ENCODE assay signal across 1 fruit fly cellular context in the genomic region with DNA sequence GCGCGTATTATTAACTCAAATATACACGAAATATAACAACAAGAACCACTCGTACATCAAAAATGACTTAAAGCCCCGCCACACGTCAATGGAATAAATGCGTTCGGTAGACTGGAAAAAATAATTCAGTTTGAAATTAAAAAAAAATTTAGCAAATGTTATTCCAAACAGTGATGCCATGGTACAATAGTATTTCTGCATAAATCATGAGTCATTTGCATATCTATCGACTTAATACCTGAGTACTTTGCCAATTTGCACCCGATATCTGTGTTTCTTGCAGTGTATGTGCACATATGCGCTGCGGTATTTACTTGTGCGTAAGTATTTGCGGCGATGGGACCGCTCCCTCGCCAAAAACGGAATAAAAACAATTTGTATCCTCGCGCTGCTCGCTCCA.
TF ChIP-seq lines count a peak whose summit lies in the region.

No protein-coding gene starts in this region.

TF ChIP-seq in whole organism, embryonic, 481 proteins besides CTCF, POLR2A, EP300 and RAD21 (continued from another document and continues in another):
- TF ChIP-seq Dll (GFP tag; IDR thresholded peaks at IDR 0.05; lab: Robert Waterston, UW; ENCODE audit: partially characterized antibody) (no peak), fd102C (GFP tag; optimal IDR thresholded peaks at IDR 0.05; lab: Kevin White, UChicago) (no peak), Nf-YB (GFP tag; optimal IDR thresholded peaks at IDR 0.05; lab: Kevin White, UChicago) (no peak), her (GFP tag; optimal IDR thresholded peaks at IDR 0.05; lab: Kevin White, UChicago) (no peak), Bdp1 (GFP tag; optimal IDR thresholded peaks at IDR 0.05; lab: Kevin White, UChicago) (no peak), CG18764 (GFP tag; optimal IDR thresholded peaks at IDR 0.05; lab: Kevin White, UChicago) (no peak), CG12236 (GFP tag; optimal IDR thresholded peaks at IDR 0.05; lab: Kevin White, UChicago) (no peak), ac (GFP tag; optimal IDR thresholded peaks at IDR 0.05; lab: Kevin White, UChicago) (no peak), unc-4 (GFP tag; IDR thresholded peaks at IDR 0.05; lab: Robert Waterston, UW; ENCODE audit: partially characterized antibody) (no peak), CG11504 (tag; optimal IDR thresholded peaks at IDR 0.05; lab: Kevin White, UChicago) (peak; percentile 52), salm (tag; optimal IDR thresholded peaks at IDR 0.05; lab: Kevin White, UChicago) (no peak), Spps (tag; optimal IDR thresholded peaks at IDR 0.05; lab: Kevin White, UChicago) (no peak), CG2199 (GFP tag; IDR thresholded peaks at IDR 0.05; lab: Robert Waterston, UW) (no peak), Chrac-16 (GFP tag; optimal IDR thresholded peaks at IDR 0.05; lab: Kevin White, UChicago) (peak; percentile 26), CG7928 (GFP tag; optimal IDR thresholded peaks at IDR 0.05; lab: Kevin White, UChicago) (no peak), CG31224 (GFP tag; IDR thresholded peaks at IDR 0.05; lab: Robert Waterston, UW) (no peak), CG16779 (GFP tag; IDR thresholded peaks at IDR 0.05; lab: Robert Waterston, UW) (no peak), Sox100B (GFP tag; optimal IDR thresholded peaks at IDR 0.05; lab: Kevin White, UChicago) (no peak), Trl (optimal IDR thresholded peaks at IDR 0.05; lab: Kevin White, UChicago) (no peak), Trl (GFP tag; optimal IDR thresholded peaks at IDR 0.05; lab: Kevin White, UChicago) (no peak), Gsc (GFP tag; IDR thresholded peaks at IDR 0.05; lab: Robert Waterston, UW) (no peak), tx (GFP tag; optimal IDR thresholded peaks at IDR 0.05; lab: Kevin White, UChicago) (peak; percentile 5), CG13123 (GFP tag; optimal IDR thresholded peaks at IDR 0.05; lab: Kevin White, UChicago) (no peak), CG7745 (tag; optimal IDR thresholded peaks at IDR 0.05; lab: Kevin White, UChicago) (no peak), zen2 (GFP tag; IDR thresholded peaks at IDR 0.05; lab: Robert Waterston, UW; ENCODE audit: partially characterized antibody) (no peak), exex (tag; optimal IDR thresholded peaks at IDR 0.05; lab: Kevin White, UChicago) (no peak), Antp (GFP tag; optimal IDR thresholded peaks at IDR 0.05; lab: Kevin White, UChicago) (no peak), CG10274 (GFP tag; optimal IDR thresholded peaks at IDR 0.05; lab: Kevin White, UChicago) (no peak), CG7839 (tag; optimal IDR thresholded peaks at IDR 0.05; lab: Kevin White, UChicago) (peak; percentile 35), Atf3 (GFP tag; optimal IDR thresholded peaks at IDR 0.05; lab: Kevin White, UChicago) (peak; percentile 14), Usf (GFP tag; optimal IDR thresholded peaks at IDR 0.05; lab: Kevin White, UChicago) (no peak), CG3726 (GFP tag; IDR thresholded peaks at IDR 0.05; lab: Robert Waterston, UW) (no peak), dysf (GFP tag; IDR thresholded peaks at IDR 0.05; lab: Robert Waterston, UW) (peak; percentile 47; the same call in 2 of the 3 replicates), CG13894 (tag; optimal IDR thresholded peaks at IDR 0.05; lab: Kevin White, UChicago) (no peak), gt (GFP tag; IDR thresholded peaks at IDR 0.05; lab: Robert Waterston, UW) (no peak), dmrt11E (tag; optimal IDR thresholded peaks at IDR 0.05; lab: Kevin White, UChicago) (peak; percentile 34), Side (GFP tag; optimal IDR thresholded peaks at IDR 0.05; lab: Kevin White, UChicago) (peak; percentile 22), ERR (GFP tag; optimal IDR thresholded peaks at IDR 0.05; lab: Kevin White, UChicago) (no peak), CG9727 (GFP tag; optimal IDR thresholded peaks at IDR 0.05; lab: Kevin White, UChicago) (peak; percentile 17), CG12659 (GFP tag; optimal IDR thresholded peaks at IDR 0.05; lab: Kevin White, UChicago) (no peak), CG3407 (GFP tag; optimal IDR thresholded peaks at IDR 0.05; lab: Kevin White, UChicago) (no peak), Lpt (GFP tag; optimal IDR thresholded peaks at IDR 0.05; lab: Kevin White, UChicago) (no peak), CG32767 (GFP tag; IDR thresholded peaks at IDR 0.05; lab: Robert Waterston, UW) (no peak), CG4854 (GFP tag; optimal IDR thresholded peaks at IDR 0.05; lab: Kevin White, UChicago) (no peak), HLH4C (GFP tag; IDR thresholded peaks at IDR 0.05; lab: Robert Waterston, UW; ENCODE audit: partially characterized antibody) (no peak), abd-A (tag; optimal IDR thresholded peaks at IDR 0.05; lab: Kevin White, UChicago) (no peak), cg (GFP tag; optimal IDR thresholded peaks at IDR 0.05; lab: Kevin White, UChicago) (no peak), HmgZ (tag; optimal IDR thresholded peaks at IDR 0.05; lab: Kevin White, UChicago) (no peak), E2f1 (GFP tag; IDR thresholded peaks at IDR 0.05; lab: Robert Waterston, UW) (peak; percentile 25; the same call in 1 of the 2 replicates), grau (tag; optimal IDR thresholded peaks at IDR 0.05; lab: Kevin White, UChicago) (peak; percentile 34), Drgx (GFP tag; IDR thresholded peaks at IDR 0.05; lab: Robert Waterston, UW) (peak; percentile 76), dimm (GFP tag; IDR thresholded peaks at IDR 0.05; lab: Robert Waterston, UW) (no peak), CG9215 (GFP tag; IDR thresholded peaks at IDR 0.05; lab: Robert Waterston, UW) (no peak), CG4424 (GFP tag; optimal IDR thresholded peaks at IDR 0.05; lab: Kevin White, UChicago) (peak; percentile 52), corto (GFP tag; optimal IDR thresholded peaks at IDR 0.05; lab: Kevin White, UChicago) (peak; percentile 82), CG12942 (GFP tag; optimal IDR thresholded peaks at IDR 0.05; lab: Kevin White, UChicago) (no peak), Nf-YA (GFP tag; IDR thresholded peaks at IDR 0.05; lab: Robert Waterston, UW) (no peak), Ptx1 (GFP tag; IDR thresholded peaks at IDR 0.05; lab: Robert Waterston, UW) (peak; percentile 52; the same call in 1 of the 2 replicates), CG2116 (GFP tag; optimal IDR thresholded peaks at IDR 0.05; lab: Kevin White, UChicago) (no peak), CG1647 (GFP tag; optimal IDR thresholded peaks at IDR 0.05; lab: Kevin White, UChicago) (no peak), CG8765 (GFP tag; IDR thresholded peaks at IDR 0.05; lab: Robert Waterston, UW) (no peak), CG14014 (GFP tag; IDR thresholded peaks at IDR 0.05; lab: Robert Waterston, UW) (peak; percentile 30; the same call in 1 of the 2 replicates), Meics (GFP tag; optimal IDR thresholded peaks at IDR 0.05; lab: Kevin White, UChicago) (no peak), sd (tag; optimal IDR thresholded peaks at IDR 0.05; lab: Kevin White, UChicago) (no peak), tup (GFP tag; optimal IDR thresholded peaks at IDR 0.05; lab: Kevin White, UChicago) (no peak), klu (GFP tag; IDR thresholded peaks at IDR 0.05; lab: Robert Waterston, UW) (no peak), Hmx (GFP tag; optimal IDR thresholded peaks at IDR 0.05; lab: Kevin White, UChicago) (no peak), Myb (GFP tag; optimal IDR thresholded peaks at IDR 0.05; lab: Kevin White, UChicago) (no peak), ssp (GFP tag; IDR thresholded peaks at IDR 0.05; lab: Robert Waterston, UW) (no peak), Six4 (GFP tag; optimal IDR thresholded peaks at IDR 0.05; lab: Kevin White, UChicago) (no peak), CG8388 (GFP tag; optimal IDR thresholded peaks at IDR 0.05; lab: Kevin White, UChicago) (no peak), Dfd (GFP tag; optimal IDR thresholded peaks at IDR 0.05; lab: Kevin White, UChicago) (no peak), croc (GFP tag; conservative IDR thresholded peaks at IDR 0.05; lab: Robert Waterston, UW) (no peak), HHEX (GFP tag; optimal IDR thresholded peaks at IDR 0.05; lab: Kevin White, UChicago) (no peak), ab (GFP tag; optimal IDR thresholded peaks at IDR 0.05; lab: Kevin White, UChicago) (peak; percentile 34), wek (GFP tag; optimal IDR thresholded peaks at IDR 0.05; lab: Kevin White, UChicago) (no peak), CG2129 (GFP tag; IDR thresholded peaks at IDR 0.05; lab: Robert Waterston, UW; ENCODE audit: partially characterized antibody) (no peak), gcm2 (GFP tag; optimal IDR thresholded peaks at IDR 0.05; lab: Kevin White, UChicago) (no peak), gsb-n (tag; optimal IDR thresholded peaks at IDR 0.05; lab: Kevin White, UChicago) (no peak), CG3847 (GFP tag; IDR thresholded peaks at IDR 0.05; lab: Robert Waterston, UW) (no peak; the same call in 1 of the 2 replicates), Hr51 (GFP tag; optimal IDR thresholded peaks at IDR 0.05; lab: Kevin White, UChicago) (peak in 1 of 2 experiments; percentile 28), ara (GFP tag; IDR thresholded peaks at IDR 0.05; lab: Robert Waterston, UW) (no peak), chinmo (GFP tag; IDR thresholded peaks at IDR 0.05; lab: Robert Waterston, UW; ENCODE audit: partially characterized antibody) (no peak), gsb (GFP tag; IDR thresholded peaks at IDR 0.05; lab: Robert Waterston, UW) (no peak), CG6854 (GFP tag; optimal IDR thresholded peaks at IDR 0.05; lab: Kevin White, UChicago) (no peak), BtbVII (GFP tag; optimal IDR thresholded peaks at IDR 0.05; lab: Kevin White, UChicago) (no peak), sob (GFP tag; IDR thresholded peaks at IDR 0.05; lab: Robert Waterston, UW) (no peak), zen (tag; optimal IDR thresholded peaks at IDR 0.05; lab: Kevin White, UChicago) (peak; percentile 20), en (GFP tag; optimal IDR thresholded peaks at IDR 0.05; lab: Kevin White, UChicago) (no peak), HLH54F (GFP tag; optimal IDR thresholded peaks at IDR 0.05; lab: Kevin White, UChicago) (peak; percentile 21), Eip74EF (GFP tag; optimal IDR thresholded peaks at IDR 0.05; lab: Kevin White, UChicago) (no peak), CkIIα-i1 (GFP tag; IDR thresholded peaks at IDR 0.05; lab: Robert Waterston, UW) (no peak), pros (GFP tag; optimal IDR thresholded peaks at IDR 0.05; lab: Kevin White, UChicago) (no peak), tap (tag; optimal IDR thresholded peaks at IDR 0.05; lab: Kevin White, UChicago) (no peak), CG16863 (GFP tag; optimal IDR thresholded peaks at IDR 0.05; lab: Kevin White, UChicago) (peak; percentile 19), Xrp1 (GFP tag; IDR thresholded peaks at IDR 0.05; lab: Robert Waterston, UW) (peak; percentile 60; the same call in 1 of the 2 replicates), CG6689 (GFP tag; IDR thresholded peaks at IDR 0.05; lab: Robert Waterston, UW) (0 out of 2 replicates have a peak, but pooled peaks have one; percentile 26), ato (GFP tag; IDR thresholded peaks at IDR 0.05; lab: Robert Waterston, UW; ENCODE audit: partially characterized antibody) (no peak), D19B (GFP tag; optimal IDR thresholded peaks at IDR 0.05; lab: Kevin White, UChicago) (no peak), Camta (GFP tag; optimal IDR thresholded peaks at IDR 0.05; lab: Kevin White, UChicago) (no peak), CG14710 (tag; optimal IDR thresholded peaks at IDR 0.05; lab: Kevin White, UChicago) (peak; percentile 23), CG30403 (GFP tag; optimal IDR thresholded peaks at IDR 0.05; lab: Kevin White, UChicago) (peak; percentile 31), crol (GFP tag; IDR thresholded peaks at IDR 0.05; lab: Robert Waterston, UW) (no peak), da (GFP tag; optimal IDR thresholded peaks at IDR 0.05; lab: Kevin White, UChicago) (no peak), CG6813 (GFP tag; optimal IDR thresholded peaks at IDR 0.05; lab: Kevin White, UChicago) (no peak), CG8089 (GFP tag; optimal IDR thresholded peaks at IDR 0.05; lab: Kevin White, UChicago) (no peak), so (GFP tag; IDR thresholded peaks at IDR 0.05; lab: Robert Waterston, UW) (peak; percentile 37; the same call in 1 of the 3 replicates), seq (GFP tag; IDR thresholded peaks at IDR 0.05; lab: Robert Waterston, UW) (no peak), tio (GFP tag; optimal IDR thresholded peaks at IDR 0.05; lab: Kevin White, UChicago) (peak; percentile 31), CG3065 (GFP tag; optimal IDR thresholded peaks at IDR 0.05; lab: Kevin White, UChicago) (no peak), gcm (GFP tag; optimal IDR thresholded peaks at IDR 0.05; lab: Kevin White, UChicago) (no peak), Sry-δ (GFP tag; optimal IDR thresholded peaks at IDR 0.05; lab: Kevin White, UChicago) (no peak), zf30C (GFP tag; optimal IDR thresholded peaks at IDR 0.05; lab: Kevin White, UChicago) (no peak), Taf1 (GFP tag; IDR thresholded peaks at IDR 0.05; lab: Robert Waterston, UW) (no peak), CG1529 (GFP tag; optimal IDR thresholded peaks at IDR 0.05; lab: Kevin White, UChicago) (no peak), Atf-2 (GFP tag; optimal IDR thresholded peaks at IDR 0.05; lab: Kevin White, UChicago) (no peak), disco-r (GFP tag; optimal IDR thresholded peaks at IDR 0.05; lab: Kevin White, UChicago) (no peak), Opbp (GFP tag; IDR thresholded peaks at IDR 0.05; lab: Robert Waterston, UW; ENCODE audit: partially characterized antibody) (no peak), Fer3 (tag; optimal IDR thresholded peaks at IDR 0.05; lab: Kevin White, UChicago) (no peak), mirr (GFP tag; optimal IDR thresholded peaks at IDR 0.05; lab: Kevin White, UChicago) (no peak), br (optimal IDR thresholded peaks at IDR 0.05; lab: Kevin White, UChicago) (no peak), kni (GFP tag; optimal IDR thresholded peaks at IDR 0.05; lab: Kevin White, UChicago) (no peak), CG8478 (optimal IDR thresholded peaks at IDR 0.05; lab: Kevin White, UChicago) (no peak), CG1233 (GFP tag; optimal IDR thresholded peaks at IDR 0.05; lab: Kevin White, UChicago) (no peak), CG14860 (GFP tag; IDR thresholded peaks at IDR 0.05; lab: Robert Waterston, UW; ENCODE audit: partially characterized antibody) (no peak), CG12071 (GFP tag; optimal IDR thresholded peaks at IDR 0.05; lab: Kevin White, UChicago) (no peak), Mes4 (GFP tag; optimal IDR thresholded peaks at IDR 0.05; lab: Kevin White, UChicago) (no peak), h (optimal IDR thresholded peaks at IDR 0.05; lab: Kevin White, UChicago) (no peak), CG3995 (GFP tag; optimal IDR thresholded peaks at IDR 0.05; lab: Kevin White, UChicago) (no peak), B-H2 (GFP tag; optimal IDR thresholded peaks at IDR 0.05; lab: Kevin White, UChicago) (no peak), Sry-β (GFP tag; optimal IDR thresholded peaks at IDR 0.05; lab: Kevin White, UChicago) (no peak), CG15269 (tag; optimal IDR thresholded peaks at IDR 0.05; lab: Kevin White, UChicago) (peak; percentile 19)
